Worm (Caenorhabditis elegans): ENCODE measurements around the gene del-9.

The del-9 gene

ce11 chrX:3611042-3611623 lies 6.0 kb downstream of the del-9 start, which contains the start of gene C18B2.5:
C18B2.5 (minus strand) TSS chrX:3611092.
- TF ChIP-seq ets-4 (GFP tag; optimal IDR thresholded peaks at IDR 0.05) (peak; percentile 80), nhr-80 (tag; optimal IDR thresholded peaks at IDR 0.05) (peak; percentile 98), tlf-1 (GFP tag; optimal IDR thresholded peaks at IDR 0.05) (no peak), atf-7 (tag; optimal IDR thresholded peaks at IDR 0.05) (no peak), let-526 (GFP tag; IDR thresholded peaks at IDR 0.05) (peak; percentile 74), dox-1 (GFP tag; IDR thresholded peaks at IDR 0.05) (peak; percentile 74), attf-6 (GFP tag; IDR thresholded peaks at IDR 0.05) (no peak), let-607 (tag; optimal IDR thresholded peaks at IDR 0.05) (peak; percentile 19 to 82)

DNA sequence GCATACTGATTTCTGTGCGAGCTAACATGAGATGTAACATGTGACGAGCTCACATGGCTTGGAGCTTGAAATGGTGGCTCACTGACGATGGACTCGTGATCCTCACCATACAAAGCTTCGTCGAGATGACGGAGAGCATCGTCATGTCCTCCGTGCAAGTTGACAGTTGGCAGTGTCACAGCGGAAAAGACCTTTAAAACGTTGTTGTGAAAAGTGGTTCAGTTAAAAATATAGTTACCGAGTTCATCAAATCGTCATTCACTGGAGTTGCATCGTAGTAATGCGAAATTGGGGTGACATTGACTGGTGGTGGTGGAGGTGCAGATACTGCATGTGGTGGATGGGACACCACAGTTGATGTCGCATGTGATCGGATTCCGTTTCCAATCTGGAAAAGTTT lies 6.7 kb downstream of the del-9 start:
- TF ChIP-seq F10E7.11 (tag; optimal IDR thresholded peaks at IDR 0.05) (no peak), nhr-120 (GFP tag; IDR thresholded peaks at IDR 0.05) (no peak), hrde-1 (tag; optimal IDR thresholded peaks at IDR 0.05; ENCODE audit: borderline replicate concordance) (no peak), mxl-1 (tag; optimal IDR thresholded peaks at IDR 0.05) (no peak), hsf-1 (GFP tag; IDR thresholded peaks at IDR 0.05) (no peak), let-526 (GFP tag; IDR thresholded peaks at IDR 0.05) (no peak), ZK185.1 (tag; optimal IDR thresholded peaks at IDR 0.05; ENCODE audit: poor library complexity, severe bottlenecking) (no peak), madf-10 (tag; optimal IDR thresholded peaks at IDR 0.05) (no peak), xnd-1 (tag; optimal IDR thresholded peaks at IDR 0.05) (no peak), let-607 (tag; optimal IDR thresholded peaks at IDR 0.05) (no peak), tbx-9 (tag; optimal IDR thresholded peaks at IDR 0.05; ENCODE audit: borderline replicate concordance) (no peak), mcd-1 (GFP tag; IDR thresholded peaks at IDR 0.05) (no peak), Y53G8AR.9 (GFP tag; conservative IDR thresholded peaks at IDR 0.05) (no peak), ztf-22 (GFP tag; optimal IDR thresholded peaks at IDR 0.05) (no peak)

- no peak for TF ChIP-seq ama-1 (optimal IDR thresholded peaks at IDR 0.05)
- TF ChIP-seq ama-1 (GFP tag; optimal IDR thresholded peaks at IDR 0.05), result no peak
- TF ChIP-seq unc-62 (GFP tag; optimal IDR thresholded peaks at IDR 0.05), result peak; percentile 80
- peak; percentile 53 to 56 for TF ChIP-seq let-607 (tag; optimal IDR thresholded peaks at IDR 0.05)
- peak; percentile 96 for TF ChIP-seq nhr-80 (tag; optimal IDR thresholded peaks at IDR 0.05)
- TF ChIP-seq ztf-6 (GFP tag; IDR thresholded peaks at IDR 0.05), result no peak
- TF ChIP-seq sptf-2 (GFP tag; optimal IDR thresholded peaks at IDR 0.05), result peak; percentile 30
- peak; percentile 21 for TF ChIP-seq snpc-4 (GFP tag; optimal IDR thresholded peaks at IDR 0.05)
- TF ChIP-seq snpc-4 (tag; optimal IDR thresholded peaks at IDR 0.05), result peak in 2 of 4 experiments; percentile 23 to 65
- TF ChIP-seq lin-40 (tag; optimal IDR thresholded peaks at IDR 0.05), result peak; percentile 44
- no peak for TF ChIP-seq ceh-100 (GFP tag; IDR thresholded peaks at IDR 0.05)
- TF ChIP-seq lag-1 (GFP tag; IDR thresholded peaks at IDR 0.05), result no peak
- no peak for TF ChIP-seq B0261.1 (tag; optimal IDR thresholded peaks at IDR 0.05)
- no peak for TF ChIP-seq pha-4 (tag; optimal IDR thresholded peaks at IDR 0.05)
- 0 out of 2 replicates have a peak, but pooled peaks have one; percentile 27 for TF ChIP-seq lir-1 (GFP tag; conservative IDR thresholded peaks at IDR 0.05)
- peak; percentile 41; the same call in 1 of the 2 replicates for TF ChIP-seq K11D2.4 (GFP tag; IDR thresholded peaks at IDR 0.05)
- no peak for TF ChIP-seq repo-1 (tag; optimal IDR thresholded peaks at IDR 0.05)
- TF ChIP-seq B0336.3 (GFP tag; IDR thresholded peaks at IDR 0.05), result peak; percentile 61; the same call in 1 of the 2 replicates
- no peak for TF ChIP-seq ztf-28 (GFP tag; IDR thresholded peaks at IDR 0.05)
- no peak for TF ChIP-seq gei-17 (GFP tag; optimal IDR thresholded peaks at IDR 0.05)
- peak; percentile 44 for TF ChIP-seq atf-7 (tag; optimal IDR thresholded peaks at IDR 0.05)
- peak; percentile 57 for TF ChIP-seq ets-4 (GFP tag; optimal IDR thresholded peaks at IDR 0.05)
- no peak for TF ChIP-seq F22D6.2 (tag; optimal IDR thresholded peaks at IDR 0.05)
- TF ChIP-seq ztf-18 (tag; optimal IDR thresholded peaks at IDR 0.05), result peak; percentile 8
- TF ChIP-seq madf-10 (tag; optimal IDR thresholded peaks at IDR 0.05), result peak; percentile 10
- peak; percentile 57; the same call in 1 of the 2 replicates for TF ChIP-seq nfyb-1 (GFP tag; IDR thresholded peaks at IDR 0.05)
- peak; percentile 20 for TF ChIP-seq tlf-1 (GFP tag; optimal IDR thresholded peaks at IDR 0.05)
- TF ChIP-seq mel-28 (tag; optimal IDR thresholded peaks at IDR 0.05; ENCODE audit: borderline replicate concordance), result no peak
- TF ChIP-seq attf-5 (GFP tag; optimal IDR thresholded peaks at IDR 0.05), result peak; percentile 94
- TF ChIP-seq cebp-1 (GFP tag; IDR thresholded peaks at IDR 0.05), result peak; percentile 97
- peak; percentile 99 for TF ChIP-seq cebp-1 (tag; optimal IDR thresholded peaks at IDR 0.05)
Observed at ce11 chrX:3605727-3606126, 11.4 kb downstream of the del-9 start, which contains the start of gene C18B2.4. C18B2.4 (minus strand) TSS chrX:3605741.

Measured in whole organism, young adult.